Worm (Caenorhabditis elegans) whole organism, young adult: Measurements from ENCODE around the gene R52.5.

Experiments
- B0336.3 ChIP-seq: fragments of 200-800 bp; sonication (Bioruptor generic); IDR thresholded peaks from 2 replicates; pipeline ENCODE4 v1.3.6; 2022; ENCODE audit warnings: missing genetic modification characterization, missing compliant biosample characterization
- F10E7.11 ChIP-seq: sonication (generic microtip); optimal IDR thresholded peaks from 2 replicates; lab custom pipeline; 2017; ENCODE audit warnings: mild to moderate bottlenecking, missing genetic modification characterization, moderate library complexity, missing compliant biosample characterization
- hrde-1 ChIP-seq: sonication (generic microtip); optimal IDR thresholded peaks from 2 replicates; lab custom pipeline; 2016; ENCODE audit warnings: missing genetic modification characterization, mild to moderate bottlenecking, missing compliant biosample characterization, moderate library complexity, missing genotype, missing genetic modification reagents, borderline replicate concordance
- mcd-1 ChIP-seq: fragments of 200-800 bp; sonication (Bioruptor generic); IDR thresholded peaks from 2 replicates; pipeline ENCODE4 v1.3.6; 2022; ENCODE audit warnings: missing genetic modification reagents, missing genetic modification characterization, missing compliant biosample characterization
- snpc-4 ChIP-seq, 5 experiments: fragments of 150-350 bp in 1 of 5; sonication (generic microtip) in 4 of 5; optimal IDR thresholded peaks; 2 replicates each; lab custom pipeline; 2014 to 2018; ENCODE audit warnings: missing genetic modification characterization in 5 of 5, missing biosample characterization in 3 of 5, antibody characterized with exemption in 2 of 5, mild to moderate bottlenecking in 2 of 5, missing compliant biosample characterization in 2 of 5, missing genotype in 2 of 5, moderate library complexity in 2 of 5, missing genetic modification reagents in 1 of 5
- unc-130 ChIP-seq: sonication (generic microtip); optimal IDR thresholded peaks from 2 replicates; lab custom pipeline; 2016; ENCODE audit warnings: missing genetic modification reagents, missing genetic modification characterization, missing compliant biosample characterization

DNA sequence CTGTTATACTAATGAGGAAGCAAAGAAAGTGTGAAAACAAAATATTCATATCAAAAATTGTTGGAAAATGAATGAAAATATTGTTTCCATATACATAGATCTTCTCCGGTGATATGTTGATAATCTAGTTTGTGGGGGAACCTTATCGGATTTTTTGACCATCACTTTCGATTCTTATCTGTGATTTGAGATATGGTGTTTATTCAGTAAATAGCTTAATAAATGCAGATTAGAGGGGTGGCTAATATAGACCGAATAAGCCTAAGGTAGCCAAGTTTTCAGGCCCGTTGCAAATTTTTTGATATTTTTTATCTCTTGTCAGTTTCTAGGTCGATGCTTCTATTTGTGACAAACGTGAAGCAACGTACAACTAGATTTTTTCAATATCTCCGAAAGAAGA is 38.4 kb downstream of the R52.5 start, which contains the start of gene F07E5.7:
- no peak for TF ChIP-seq unc-130
- TF ChIP-seq snpc-4 (GFP tag; optimal IDR thresholded peaks at IDR 0.05; lab: Kevin White, UChicago), result no peak
- TF ChIP-seq snpc-4 (tag; optimal IDR thresholded peaks at IDR 0.05; lab: Kevin White, UChicago), result no peak
- TF ChIP-seq mcd-1 (GFP tag; lab: Robert Waterston, UW), result no peak
- no peak for TF ChIP-seq F10E7.11 (tag; lab: Kevin White, UChicago)
- no peak for TF ChIP-seq hrde-1 (tag; lab: Kevin White, UChicago)
- TF ChIP-seq B0336.3 (GFP tag; lab: Robert Waterston, UW), result no peak
